Fruit fly (Drosophila melanogaster) whole organism, wandering third instar larva: Measurements from ENCODE around the gene CG12321.

Experiments used
- Hnf4 ChIP-seq: fragments of 200-800 bp; sonication (Bioruptor generic); optimal IDR thresholded peaks from 2 replicates; lab custom pipeline; 2016; ENCODE audit warnings: missing biosample characterization, mild to moderate bottlenecking, missing genetic modification characterization
- Myc ChIP-seq: fragments of >200 bp; optimal IDR thresholded peaks from 2 replicates; lab custom pipeline; 2017
- Vsx2 ChIP-seq: fragments of 200-300, 225-300 bp; sonication (Bioruptor generic); optimal IDR thresholded peaks from 2 replicates; lab custom pipeline; 2018; ENCODE audit warnings: missing biosample characterization, missing genetic modification characterization; ENCODE audit not compliant: partially characterized antibody
- br ChIP-seq: fragments of 200-800 bp; sonication (Bioruptor generic); optimal IDR thresholded peaks from 2 replicates; lab custom pipeline; 2016; ENCODE audit warnings: missing biosample characterization, missing genetic modification characterization
- ey ChIP-seq: fragments of 200-800 bp; sonication (Bioruptor generic); optimal IDR thresholded peaks from 2 replicates; lab custom pipeline; 2016; ENCODE audit warnings: missing biosample characterization, missing genetic modification characterization
- pan ChIP-seq: fragments of >200 bp; optimal IDR thresholded peaks from 2 replicates; lab custom pipeline; 2017
- rgr ChIP-seq: fragments of 200-800 bp; sonication (Bioruptor generic); optimal IDR thresholded peaks from 3 replicates; lab custom pipeline; 2016; ENCODE audit warnings: missing biosample characterization, mild to moderate bottlenecking, missing genetic modification characterization

dm6 chr3R:18164052-18164722 is 24.3 kb downstream of the CG12321 start, which contains the start of the genes CG7218 and Cbp20:
- TF ChIP-seq pan (lab: Kevin White, UChicago) (no peak), ey (peak; percentile 53), rgr (GFP tag; lab: Kevin White, UChicago) (peak; percentile 75), br (GFP tag; lab: Kevin White, UChicago) (peak; percentile 52), Myc (lab: Kevin White, UChicago) (no peak), Hnf4 (peak; percentile 86), Vsx2 (no peak)
